Worm (Caenorhabditis elegans) whole organism, young adult: ENCODE measurements around the gene ubc-20.

Experiments
- B0336.3 ChIP-seq: fragments of 200-800 bp; sonication (Bioruptor generic); IDR thresholded peaks from 2 replicates; pipeline ENCODE4 v1.3.6; 2022; ENCODE audit warnings: missing genetic modification characterization, missing compliant biosample characterization
- D2030.7 ChIP-seq: fragments of 200-800 bp; sonication (Bioruptor generic); IDR thresholded peaks from 2 replicates; pipeline ENCODE4 v1.3.6; 2022; ENCODE audit warnings: missing genetic modification reagents, missing genetic modification characterization, missing compliant biosample characterization
- F37B4.10 ChIP-seq: fragments of 200-800 bp; sonication (Bioruptor generic); IDR thresholded peaks from 2 replicates; pipeline ENCODE4 v1.3.6; 2022; ENCODE audit warnings: missing genetic modification characterization, missing compliant biosample characterization
- Y56A3A.18 ChIP-seq: fragments of 200-800 bp; sonication (Bioruptor generic); IDR thresholded peaks from 2 replicates; pipeline ENCODE4 v1.3.6; 2022; ENCODE audit warnings: missing genetic modification reagents, missing genetic modification characterization, missing compliant biosample characterization
- Y95B8A.8 ChIP-seq: fragments of 200-800 bp; sonication (Bioruptor generic); IDR thresholded peaks from 2 replicates; pipeline ENCODE4 v1.3.6; 2022; ENCODE audit warnings: missing genetic modification reagents, missing genetic modification characterization, missing compliant biosample characterization
- athp-1 ChIP-seq: sonication (generic microtip); optimal IDR thresholded peaks from 2 replicates; lab custom pipeline; 2017; ENCODE audit warnings: mild to moderate bottlenecking, missing genetic modification characterization, missing compliant biosample characterization
- attf-6 ChIP-seq: fragments of 200-800 bp; sonication (Bioruptor generic); IDR thresholded peaks from 2 replicates; pipeline ENCODE4 v1.3.6; 2022; ENCODE audit warnings: missing genetic modification reagents, missing genetic modification characterization, missing compliant biosample characterization
- cebp-1 ChIP-seq, 2 experiments: fragments of 200-800 bp in 1 of 2; sonication (Bioruptor generic) in 1 of 2; sonication (generic microtip) in 1 of 2; IDR thresholded peaks in 1 of 2; optimal IDR thresholded peaks in 1 of 2; 2 replicates each; pipeline versions ENCODE4 v1.3.6 to Lab custom; 2017 to 2022; ENCODE audit warnings: missing compliant biosample characterization in 2 of 2, missing genetic modification characterization in 2 of 2, mild to moderate bottlenecking in 1 of 2, missing genetic modification reagents in 1 of 2, moderate library complexity in 1 of 2
- chd-7 ChIP-seq: sonication (generic microtip); optimal IDR thresholded peaks from 2 replicates; lab custom pipeline; 2016; ENCODE audit warnings: mild to moderate bottlenecking, missing genetic modification characterization, moderate library complexity, missing compliant biosample characterization
- ekl-4 ChIP-seq: fragments of 200-800 bp; sonication (Bioruptor generic); IDR thresholded peaks from 2 replicates; pipeline ENCODE4 v1.3.6; 2022; ENCODE audit warnings: missing genetic modification reagents, missing genetic modification characterization, missing compliant biosample characterization
- fkh-3 ChIP-seq: sonication (generic microtip); optimal IDR thresholded peaks from 2 replicates; lab custom pipeline; 2016; ENCODE audit warnings: mild to moderate bottlenecking, missing genetic modification characterization, missing compliant biosample characterization
- hmg-1.2 ChIP-seq: fragments of 200-800 bp; sonication (Bioruptor generic); IDR thresholded peaks from 2 replicates; pipeline ENCODE4 v1.3.6; 2022; ENCODE audit warnings: missing genetic modification reagents, missing genetic modification characterization, missing compliant biosample characterization
- let-607 ChIP-seq, 2 experiments: fragments of 200-800 bp in 1 of 2; sonication (Bioruptor generic) in 1 of 2; sonication (generic microtip) in 1 of 2; optimal IDR thresholded peaks; 2 replicates each; lab custom pipeline; 2016 to 2018; ENCODE audit warnings: mild to moderate bottlenecking in 2 of 2, missing compliant biosample characterization in 2 of 2, missing genetic modification characterization in 2 of 2, moderate library complexity in 2 of 2, missing genotype in 1 of 2
- madf-6 ChIP-seq: fragments of 200-800 bp; sonication (Bioruptor generic); IDR thresholded peaks from 2 replicates; pipeline ENCODE4 v1.3.6; 2022; ENCODE audit warnings: missing genetic modification reagents, missing genetic modification characterization, missing compliant biosample characterization
- mxl-1 ChIP-seq: sonication (generic microtip); optimal IDR thresholded peaks from 2 replicates; lab custom pipeline; 2016; ENCODE audit warnings: missing genetic modification characterization, missing compliant biosample characterization
- nfya-1 ChIP-seq: sonication (generic microtip); optimal IDR thresholded peaks from 2 replicates; lab custom pipeline; 2017; ENCODE audit warnings: antibody characterized with exemption, missing compliant biosample characterization, missing genetic modification characterization, borderline replicate concordance; ENCODE audit not compliant: insufficient read depth
- nhr-120 ChIP-seq: fragments of 200-800 bp; sonication (Bioruptor generic); IDR thresholded peaks from 2 replicates; pipeline ENCODE4 v1.3.6; 2022; ENCODE audit warnings: missing genetic modification characterization, missing compliant biosample characterization
- nhr-80 ChIP-seq: sonication (generic microtip); optimal IDR thresholded peaks from 2 replicates; lab custom pipeline; 2016; ENCODE audit warnings: missing genetic modification characterization, missing compliant biosample characterization
- pbrm-1 ChIP-seq: fragments of 200-800 bp; sonication (Bioruptor generic); IDR thresholded peaks from 2 replicates; pipeline ENCODE4 v1.3.6; 2022; ENCODE audit warnings: missing genetic modification reagents, missing genetic modification characterization, missing compliant biosample characterization
- rpc-1 ChIP-seq, 2 experiments: fragments of 150-350 bp in 1 of 2; sonication (generic microtip) in 1 of 2; optimal IDR thresholded peaks; 2 replicates each; lab custom pipeline; 2014 to 2018; ENCODE audit warnings: missing biosample characterization in 1 of 2, missing genetic modification characterization in 1 of 2, missing genetic modification reagents in 1 of 2, missing genotype in 1 of 2
- snpc-1.1 ChIP-seq: sonication (generic microtip); optimal IDR thresholded peaks from 2 replicates; lab custom pipeline; 2017; ENCODE audit warnings: missing genetic modification characterization, mild to moderate bottlenecking, missing compliant biosample characterization, antibody characterized with exemption, moderate library complexity, missing genotype, missing genetic modification reagents; ENCODE audit not compliant: insufficient read depth
- snpc-4 ChIP-seq, 5 experiments: fragments of 150-350 bp in 1 of 5; sonication (generic microtip) in 4 of 5; optimal IDR thresholded peaks; 2 replicates each; lab custom pipeline; 2014 to 2018; ENCODE audit warnings: missing genetic modification characterization in 5 of 5, missing biosample characterization in 3 of 5, antibody characterized with exemption in 2 of 5, mild to moderate bottlenecking in 2 of 5, missing compliant biosample characterization in 2 of 5, missing genotype in 2 of 5, moderate library complexity in 2 of 5, missing genetic modification reagents in 1 of 5
- tbp1 ChIP-seq: fragments of 200-800 bp; sonication (Bioruptor generic); optimal IDR thresholded peaks from 2 replicates; lab custom pipeline; 2018; ENCODE audit warnings: mild to moderate bottlenecking, missing genetic modification characterization, missing compliant biosample characterization
- zfh-2 ChIP-seq: fragments of 200-800 bp; sonication (Bioruptor generic); conservative IDR thresholded peaks from 2 replicates; pipeline ENCODE4 v1.3.6; 2022; ENCODE audit warnings: missing genetic modification reagents, missing genetic modification characterization, missing compliant biosample characterization
- ztf-6 ChIP-seq: fragments of 200-800 bp; sonication (Bioruptor generic); IDR thresholded peaks from 2 replicates; pipeline ENCODE4 v1.3.6; 2022; ENCODE audit warnings: missing genetic modification reagents, missing genetic modification characterization, missing compliant biosample characterization

ubc-20 gene

ce11 chrIII:185909-186308, 2.7 kb upstream of the ubc-20 start:
- TF ChIP-seq snpc-1.1 (peak; percentile 75), hmg-1.2 (peak; percentile 49), Y56A3A.18 (GFP tag; lab: Robert Waterston, UW) (0 out of 2 replicates have a peak, but pooled peaks have one; percentile 8), attf-6 (GFP tag; lab: Robert Waterston, UW) (peak; percentile 53; the same call in 1 of the 2 replicates), D2030.7 (0 out of 2 replicates have a peak, but pooled peaks have one; percentile 13), B0336.3 (0 out of 2 replicates have a peak, but pooled peaks have one; percentile 31), pbrm-1 (GFP tag; lab: Robert Waterston, UW) (0 out of 2 replicates have a peak, but pooled peaks have one; percentile 32), snpc-4 (GFP tag; optimal IDR thresholded peaks at IDR 0.05; lab: Kevin White, UChicago) (peak; percentile 32), snpc-4 (tag; optimal IDR thresholded peaks at IDR 0.05; lab: Kevin White, UChicago) (peak in 2 of 4 experiments; percentile 87 to 90)

DNA sequence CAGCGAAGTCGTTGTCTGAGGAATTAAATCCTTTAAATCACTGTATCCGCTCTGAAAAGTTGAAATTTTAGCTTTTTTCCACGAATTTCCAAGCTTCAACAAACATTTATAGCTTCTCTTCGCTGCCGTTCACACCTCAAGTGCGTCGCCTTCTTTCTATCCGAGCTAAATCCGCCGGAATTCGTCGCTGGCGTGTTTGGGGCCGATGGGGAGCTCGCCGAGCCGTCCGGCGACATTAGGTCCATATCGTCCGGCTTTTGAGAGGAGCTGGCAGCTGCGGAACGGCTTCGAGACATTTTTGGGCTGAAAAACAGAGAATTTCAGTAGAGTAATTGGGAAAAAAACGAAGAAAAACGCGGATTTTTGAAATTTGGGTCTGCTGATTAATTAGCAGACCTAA, 809 bp upstream of the ubc-20 start, which contains the start of gene mxl-2:
Gene mxl-2 (minus strand): TSS at position 303 of the 400 bp plus-strand sequence.
- TF ChIP-seq Y95B8A.8 (GFP tag; lab: Robert Waterston, UW) (no peak), zfh-2 (GFP tag; lab: Robert Waterston, UW) (peak; percentile 68), F37B4.10 (no peak)

DNA sequence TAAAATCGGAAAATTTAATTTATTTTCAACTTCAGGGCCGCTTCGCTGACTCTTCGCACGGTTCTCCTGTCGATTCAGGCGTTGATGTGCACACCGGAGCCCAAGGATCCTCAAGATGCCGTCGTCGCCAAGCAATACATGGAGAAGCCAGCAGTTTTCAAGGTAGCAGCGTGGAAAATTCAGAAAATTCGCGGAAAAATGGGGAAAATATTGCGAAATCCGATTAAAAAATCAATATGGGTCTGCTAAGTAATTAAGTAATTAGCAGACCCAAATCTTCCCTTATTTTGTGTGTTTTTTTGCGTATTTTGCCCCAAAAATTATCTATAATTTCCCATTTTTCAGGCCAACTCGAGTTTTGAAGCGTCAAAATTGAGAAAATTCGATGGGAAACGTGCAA, 642 bp downstream of the ubc-20 start:
- TF ChIP-seq cebp-1 (GFP tag; IDR thresholded peaks at IDR 0.05; lab: Robert Waterston, UW) = no peak
- TF ChIP-seq cebp-1 (tag; optimal IDR thresholded peaks at IDR 0.05; lab: Kevin White, UChicago) = peak; percentile 79
- no peak for TF ChIP-seq ekl-4 (GFP tag; lab: Robert Waterston, UW)

- TF ChIP-seq athp-1 (tag; lab: Kevin White, UChicago) = peak; percentile 54
- TF ChIP-seq tbp1 (GFP tag; lab: Kevin White, UChicago) = no peak
Measured at ce11 chrIII:190686-191085, 2.0 kb downstream of the ubc-20 start, which contains the start of gene cox-17. cox-17 (plus strand) TSS chrIII:190986.

- no peak for TF ChIP-seq chd-7 (tag; lab: Kevin White, UChicago)
Measured at ce11 chrIII:191803-192202, 3.2 kb downstream of the ubc-20 start, which contains the start of gene sec-20. sec-20 (plus strand) TSS chrIII:192103.

ce11 chrIII:194160-194559, 5.5 kb downstream of the ubc-20 start, which contains the start of gene F40G9.17:
F40G9.17 (plus strand) TSS chrIII:194460.
- no peak for TF ChIP-seq ztf-6 (GFP tag; lab: Robert Waterston, UW)
- TF ChIP-seq let-607 (tag; optimal IDR thresholded peaks at IDR 0.05; lab: Kevin White, UChicago) = no peak
- TF ChIP-seq nfya-1 (tag; lab: Kevin White, UChicago) = no peak
- no peak for TF ChIP-seq mxl-1 (tag; lab: Kevin White, UChicago)
- TF ChIP-seq rpc-1 (optimal IDR thresholded peaks at IDR 0.05; lab: Kevin White, UChicago) = no peak
- TF ChIP-seq rpc-1 (tag; optimal IDR thresholded peaks at IDR 0.05; lab: Kevin White, UChicago) = no peak
- TF ChIP-seq fkh-3 (tag; lab: Kevin White, UChicago) = no peak

ce11 chrIII:203953-204352, 15.3 kb downstream of the ubc-20 start:
- TF ChIP-seq nhr-80 (tag; lab: Kevin White, UChicago) (no peak), nhr-120 (no peak), madf-6 (GFP tag; lab: Robert Waterston, UW) (0 out of 2 replicates have a peak, but pooled peaks have one; percentile 10)
